Worm (Caenorhabditis elegans): ENCODE results near the gene C55A6.1.

DNA sequence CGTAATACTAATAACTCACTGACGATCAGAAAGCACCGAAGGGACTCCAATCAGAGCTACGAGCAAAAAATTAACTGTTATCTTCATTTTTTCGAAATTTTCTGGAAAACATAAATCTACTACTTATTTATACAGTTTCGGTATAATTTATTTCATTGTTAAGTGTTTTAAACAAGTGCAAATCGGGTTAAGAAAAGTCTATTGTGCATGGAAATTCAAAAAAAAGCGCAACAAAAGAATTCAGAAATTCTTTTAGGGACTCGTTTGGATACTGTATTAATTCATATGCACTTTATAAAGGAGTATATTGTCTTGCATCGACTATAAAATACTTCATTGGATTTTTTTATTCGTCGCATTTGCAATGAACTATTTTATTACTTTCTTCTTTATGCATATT lies 32.6 kb downstream of the C55A6.1 start, which contains the start of the genes nas-20 and nas-21:
- no peak for TF ChIP-seq W03F9.2 (tag; optimal IDR thresholded peaks at IDR 0.05)
- no peak for TF ChIP-seq him-1 (tag; optimal IDR thresholded peaks at IDR 0.05)

All from whole organism, L4/young adult.